Worm (Caenorhabditis elegans) whole organism, L1 larva: ENCODE measurements around the gene nhr-57.

Experiments
- aly-2 ChIP-seq: fragments of 150-350 bp; optimal IDR thresholded peaks from 2 replicates; lab custom pipeline; 2014; ENCODE audit warnings: missing biosample characterization, missing genetic modification characterization
- ama-1 ChIP-seq: fragments of 150-350 bp; optimal IDR thresholded peaks from 2 replicates; lab custom pipeline; 2014
- ceh-82 ChIP-seq, 3 experiments: fragments of 150-350 bp in 1 of 3; sonication (generic microtip) in 2 of 3; optimal IDR thresholded peaks; 2 replicates each; lab custom pipeline; 2014 to 2017; ENCODE audit warnings: missing biosample characterization in 3 of 3, missing genetic modification characterization in 3 of 3
- ces-1 ChIP-seq: fragments of 150-350 bp; optimal IDR thresholded peaks from 2 replicates; lab custom pipeline; 2014; ENCODE audit warnings: missing biosample characterization, missing genetic modification reagents, missing genetic modification characterization
- dpl-1 ChIP-seq, 3 experiments: fragments of 150-350 bp in 2 of 3; sonication (generic microtip) in 1 of 3; optimal IDR thresholded peaks; 2 replicates each; lab custom pipeline; 2014 to 2017; ENCODE audit warnings: missing biosample characterization in 3 of 3, missing genetic modification characterization in 3 of 3, missing genetic modification reagents in 3 of 3
- efl-3 ChIP-seq: fragments of 200-800 bp; sonication (Bioruptor generic); optimal IDR thresholded peaks from 2 replicates; lab custom pipeline; 2018; ENCODE audit warnings: mild to moderate bottlenecking, missing genetic modification characterization, missing compliant biosample characterization
- egl-13 ChIP-seq: sonication (generic microtip); optimal IDR thresholded peaks from 2 replicates; lab custom pipeline; 2016; ENCODE audit warnings: missing genotype, missing genetic modification reagents, missing genetic modification characterization, missing compliant biosample characterization
- elt-2 ChIP-seq: sonication (generic microtip); optimal IDR thresholded peaks from 2 replicates; lab custom pipeline; 2016; ENCODE audit warnings: missing genetic modification characterization, mild to moderate bottlenecking, inconsistent platforms, missing compliant biosample characterization, missing genetic modification reagents
- ets-5 ChIP-seq: fragments of 200-800 bp; sonication (Bioruptor generic); IDR thresholded peaks from 2 replicates; pipeline ENCODE4 v1.3.6; 2022; ENCODE audit warnings: missing genetic modification characterization, missing compliant biosample characterization
- fkh-8 ChIP-seq: sonication (generic microtip); optimal IDR thresholded peaks from 2 replicates; lab custom pipeline; 2016; ENCODE audit warnings: mild to moderate bottlenecking, missing genetic modification characterization, missing compliant biosample characterization
- fos-1 ChIP-seq: fragments of 150-350 bp; optimal IDR thresholded peaks from 2 replicates; lab custom pipeline; 2014; ENCODE audit warnings: missing biosample characterization, missing genetic modification characterization
- hlh-4 ChIP-seq: sonication (generic microtip); optimal IDR thresholded peaks from 2 replicates; lab custom pipeline; 2016; ENCODE audit warnings: mild to moderate bottlenecking, missing genetic modification characterization, missing compliant biosample characterization
- hpl-2 ChIP-seq: fragments of 150-350 bp; optimal IDR thresholded peaks from 2 replicates; lab custom pipeline; 2014; ENCODE audit warnings: missing biosample characterization, missing genetic modification reagents, missing genetic modification characterization
- irx-1 ChIP-seq: sonication (generic microtip); optimal IDR thresholded peaks from 2 replicates; lab custom pipeline; 2016; ENCODE audit warnings: missing genetic modification characterization, missing compliant biosample characterization
- isw-1 ChIP-seq: fragments of 200-800 bp; sonication (Bioruptor generic); IDR thresholded peaks from 2 replicates; pipeline ENCODE4 v1.3.6; 2022; ENCODE audit warnings: missing genetic modification characterization, missing compliant biosample characterization
- lin-13 ChIP-seq: fragments of 150-350 bp; optimal IDR thresholded peaks from 2 replicates; lab custom pipeline; 2014; ENCODE audit warnings: missing biosample characterization, missing genetic modification reagents, missing genetic modification characterization
- lin-35 ChIP-seq, 2 experiments: fragments of 150-350 bp; optimal IDR thresholded peaks; 2 replicates each; lab custom pipeline; 2014; ENCODE audit warnings: missing biosample characterization in 2 of 2, missing genetic modification characterization in 2 of 2, missing genetic modification reagents in 2 of 2
- lin-39 ChIP-seq: fragments of 150-350 bp; optimal IDR thresholded peaks from 2 replicates; lab custom pipeline; 2014; ENCODE audit warnings: missing biosample characterization, missing genetic modification reagents, missing genetic modification characterization
- mef-2 ChIP-seq: fragments of 150-350 bp; optimal IDR thresholded peaks from 2 replicates; lab custom pipeline; 2014; ENCODE audit warnings: missing biosample characterization, missing genetic modification characterization
- nhr-11 ChIP-seq: fragments of 150-350 bp; optimal IDR thresholded peaks from 2 replicates; lab custom pipeline; 2014; ENCODE audit warnings: missing biosample characterization, missing genetic modification characterization
- nhr-12 ChIP-seq: sonication (generic microtip); optimal IDR thresholded peaks from 2 replicates; lab custom pipeline; 2017; ENCODE audit warnings: missing biosample characterization, missing genetic modification characterization
- nhr-19 ChIP-seq: fragments of 200-800 bp; sonication (Bioruptor generic); conservative IDR thresholded peaks from 2 replicates; pipeline ENCODE4 v1.3.6; 2022; ENCODE audit warnings: missing genetic modification characterization, missing compliant biosample characterization
- nhr-20 ChIP-seq: sonication (generic microtip); optimal IDR thresholded peaks from 2 replicates; lab custom pipeline; 2016; ENCODE audit warnings: mild to moderate bottlenecking, missing genetic modification characterization, missing compliant biosample characterization
- nhr-28 ChIP-seq: fragments of 150-350 bp; optimal IDR thresholded peaks from 2 replicates; lab custom pipeline; 2014; ENCODE audit warnings: missing biosample characterization, missing genetic modification characterization
- nhr-47 ChIP-seq: sonication (generic microtip); optimal IDR thresholded peaks from 2 replicates; lab custom pipeline; 2016; ENCODE audit warnings: mild to moderate bottlenecking, missing genetic modification characterization, moderate library complexity, missing compliant biosample characterization
- nhr-76 ChIP-seq: sonication (generic microtip); optimal IDR thresholded peaks from 2 replicates; lab custom pipeline; 2017; ENCODE audit warnings: missing biosample characterization, missing genetic modification characterization
- nhr-77 ChIP-seq: fragments of 150-350 bp; optimal IDR thresholded peaks from 2 replicates; lab custom pipeline; 2014; ENCODE audit warnings: missing biosample characterization, missing genetic modification characterization
- nhr-85 ChIP-seq: sonication (generic microtip); peaks from one replicate; lab custom pipeline; 2016; ENCODE audit warnings: missing genetic modification characterization, inconsistent platforms, missing compliant biosample characterization
- nhr-90 ChIP-seq: sonication (generic microtip); optimal IDR thresholded peaks from 2 replicates; lab custom pipeline; 2016; ENCODE audit warnings: mild to moderate bottlenecking, missing genetic modification characterization, missing compliant biosample characterization; ENCODE audit not compliant: poor library complexity
- pag-3 ChIP-seq: sonication (generic microtip); optimal IDR thresholded peaks from 2 replicates; lab custom pipeline; 2017; ENCODE audit warnings: missing genetic modification characterization, mild to moderate bottlenecking, missing compliant biosample characterization, antibody characterized with exemption, borderline replicate concordance; ENCODE audit not compliant: insufficient read depth
- pqm-1 ChIP-seq: sonication (generic microtip); optimal IDR thresholded peaks from 3 replicates; lab custom pipeline; 2017; ENCODE audit warnings: missing biosample characterization, missing genetic modification characterization
- skn-1 ChIP-seq: fragments of 150-350 bp; optimal IDR thresholded peaks from 2 replicates; lab custom pipeline; 2014; ENCODE audit warnings: missing biosample characterization, missing genetic modification characterization
- snu-23 ChIP-seq: sonication (generic microtip); optimal IDR thresholded peaks from 2 replicates; lab custom pipeline; 2016; ENCODE audit warnings: missing genetic modification characterization, missing compliant biosample characterization
- sup-37 ChIP-seq: fragments of 200-800 bp; sonication (Bioruptor generic); optimal IDR thresholded peaks from 2 replicates; lab custom pipeline; 2018; ENCODE audit warnings: mild to moderate bottlenecking, missing genetic modification characterization, missing compliant biosample characterization
- swsn-7 ChIP-seq: sonication (generic microtip); optimal IDR thresholded peaks from 2 replicates; lab custom pipeline; 2016; ENCODE audit warnings: missing genetic modification characterization, missing compliant biosample characterization
- tbx-2 ChIP-seq: sonication (generic microtip); optimal IDR thresholded peaks from 2 replicates; lab custom pipeline; 2016; ENCODE audit warnings: missing genetic modification characterization, missing compliant biosample characterization
- tlp-1 ChIP-seq: fragments of 150-350 bp; optimal IDR thresholded peaks from 2 replicates; lab custom pipeline; 2014; ENCODE audit warnings: missing biosample characterization, missing genetic modification characterization
- unc-30 ChIP-seq: sonication (generic microtip); optimal IDR thresholded peaks from 2 replicates; lab custom pipeline; 2017; ENCODE audit warnings: missing biosample characterization, missing genetic modification characterization
- unc-62 ChIP-seq: fragments of 150-350 bp; optimal IDR thresholded peaks from 2 replicates; lab custom pipeline; 2014; ENCODE audit warnings: missing biosample characterization, missing genetic modification reagents, missing genetic modification characterization
- unc-98 ChIP-seq: fragments of 200-800 bp; sonication (Bioruptor generic); IDR thresholded peaks from 2 replicates; pipeline ENCODE4 v1.3.6; 2022; ENCODE audit warnings: missing genetic modification characterization, missing compliant biosample characterization
- xbp-1 ChIP-seq: sonication (generic microtip); optimal IDR thresholded peaks from 2 replicates; lab custom pipeline; 2016; ENCODE audit warnings: missing genetic modification characterization, missing compliant biosample characterization
- ztf-11 ChIP-seq, 2 experiments: sonication (generic microtip); optimal IDR thresholded peaks; 2 replicates each; lab custom pipeline; 2016 to 2017; ENCODE audit warnings: missing genetic modification characterization in 2 of 2, missing biosample characterization in 1 of 2, missing compliant biosample characterization in 1 of 2
- ztf-4 ChIP-seq: fragments of 150-350 bp; optimal IDR thresholded peaks from 2 replicates; lab custom pipeline; 2014; ENCODE audit warnings: missing biosample characterization, missing genetic modification characterization

Gene nhr-57

DNA sequence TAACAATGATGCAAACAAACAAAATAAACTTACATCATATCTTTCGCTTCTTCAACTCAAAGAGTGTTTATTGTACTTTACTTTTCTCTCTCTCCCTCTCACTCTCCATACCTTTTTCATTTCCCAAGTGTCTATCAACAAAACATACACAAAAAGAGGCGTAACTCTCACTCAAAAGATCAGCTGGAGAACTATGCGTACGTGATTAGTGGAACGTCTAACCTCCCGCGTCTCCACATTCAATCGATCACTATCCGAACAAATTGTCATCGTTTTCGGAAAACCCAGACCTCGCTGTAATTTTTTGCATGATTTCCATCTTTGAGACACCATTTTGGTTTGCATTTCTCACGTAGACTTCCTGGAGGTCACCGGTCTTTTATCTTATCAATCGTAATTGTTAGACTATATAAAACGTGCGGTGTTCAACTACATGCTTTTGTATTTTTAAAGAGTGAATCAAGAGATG lies at the start of gene nhr-57 (continued):
- TF ChIP-seq nhr-90 (tag; lab: Kevin White, UChicago) (peak; percentile 79), skn-1 (tag; lab: Kevin White, UChicago) (peak; percentile 92), swsn-7 (tag; lab: Kevin White, UChicago) (peak; percentile 51), lin-35 (GFP tag; optimal IDR thresholded peaks at IDR 0.05; lab: Kevin White, UChicago) (peak; percentile 29 to 66), nhr-85 (tag; lab: Kevin White, UChicago) (peak; percentile 95), elt-2 (tag; lab: Kevin White, UChicago) (peak; percentile 43), dpl-1 (GFP tag; optimal IDR thresholded peaks at IDR 0.05; lab: Kevin White, UChicago) (peak in 2 of 3 experiments; percentile 16 to 44), unc-98 (GFP tag; lab: Robert Waterston, UW) (no peak), tlp-1 (tag; lab: Kevin White, UChicago) (no peak), nhr-28 (no peak), efl-3 (GFP tag; lab: Kevin White, UChicago) (no peak), lin-13 (peak; percentile 9), mef-2 (no peak), egl-13 (tag; lab: Kevin White, UChicago) (no peak), nhr-19 (peak; percentile 79), nhr-77 (tag; lab: Kevin White, UChicago) (peak; percentile 83)
- TF ChIP-seq, all 84 proteins: peak for 38

DNA sequence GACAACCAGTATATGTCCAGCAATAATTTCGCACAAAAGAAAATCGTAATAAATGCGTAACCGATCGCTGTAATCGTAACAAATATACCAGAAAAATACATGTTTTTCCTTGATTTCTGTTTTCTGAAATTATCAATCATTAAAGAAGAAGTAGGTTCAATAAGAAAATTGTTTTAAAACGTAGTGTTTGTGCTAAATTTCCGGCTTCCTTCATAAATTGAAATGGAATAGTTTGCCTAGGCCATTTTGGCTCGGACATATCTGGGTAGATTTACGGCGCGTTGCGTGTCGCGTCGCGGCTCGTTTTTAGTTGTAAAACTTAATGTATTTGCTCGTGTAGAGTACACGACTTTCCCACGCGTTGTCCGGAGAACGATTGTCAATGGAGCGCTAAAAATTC lies 48.7 kb upstream of the nhr-57 start, which contains the start of gene F38H12.5:
Gene F38H12.5, minus strand, starts transcription at position 101 of the 400 bp plus-strand sequence.
- TF ChIP-seq pqm-1 (tag; lab: Kevin White, UChicago) (no peak), ets-5 (GFP tag; lab: Robert Waterston, UW) (no peak), nhr-47 (tag; lab: Kevin White, UChicago) (no peak), xbp-1 (tag; lab: Kevin White, UChicago) (no peak), ztf-11 (tag; optimal IDR thresholded peaks at IDR 0.05; lab: Kevin White, UChicago) (no peak), fos-1 (tag; lab: Kevin White, UChicago) (no peak), irx-1 (tag; lab: Kevin White, UChicago) (no peak), tbx-2 (tag; lab: Kevin White, UChicago) (no peak), ces-1 (no peak), nhr-20 (no peak), hlh-4 (no peak), unc-62 (no peak), snu-23 (no peak)
- TF ChIP-seq, all 84 proteins: peak for 0

DNA sequence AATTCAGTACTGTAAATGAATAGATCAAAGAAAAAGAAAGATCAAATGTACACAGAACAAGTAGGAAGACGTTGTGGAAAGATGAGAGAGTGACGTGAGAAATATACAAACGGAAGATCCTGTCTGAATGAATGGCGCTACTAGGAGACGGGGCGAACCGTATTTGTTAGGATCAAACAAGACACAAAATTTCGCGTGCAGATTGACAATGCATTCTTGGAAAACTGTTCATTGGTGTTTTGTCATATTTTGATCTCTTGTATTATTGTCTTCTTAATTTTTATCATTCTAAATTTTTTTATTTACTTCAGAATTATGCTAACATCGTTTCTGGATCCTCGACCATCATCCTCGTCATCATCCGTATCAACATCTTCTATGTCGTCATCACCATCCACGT lies 36.9 kb upstream of the nhr-57 start, which contains the start of gene nhr-181:
Gene nhr-181, plus strand, starts transcription at position 301 of the 400 bp plus-strand sequence.
- no peak for TF ChIP-seq nhr-11 (tag; lab: Kevin White, UChicago)
- no peak for TF ChIP-seq nhr-90 (tag; lab: Kevin White, UChicago)
- no peak for TF ChIP-seq nhr-28

DNA sequence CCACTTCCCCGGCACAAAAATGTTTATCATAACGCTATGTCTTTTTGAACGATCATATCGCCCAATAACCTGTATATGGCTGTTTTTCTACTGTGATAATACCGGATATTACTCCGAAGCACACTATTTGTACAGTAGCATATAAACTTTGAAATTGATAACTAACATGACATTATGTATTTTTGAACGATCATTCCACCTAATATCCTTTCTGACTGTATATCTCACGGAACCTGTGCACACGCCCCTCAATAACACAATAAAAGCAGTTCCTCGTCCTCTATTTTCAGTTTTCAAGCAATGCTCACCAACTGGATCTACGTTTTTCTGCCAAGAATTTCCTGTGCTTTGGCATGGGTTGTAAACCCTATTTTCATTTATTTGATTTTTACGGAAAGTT lies 30.1 kb upstream of the nhr-57 start, which contains the start of gene srj-40:
Gene srj-40, plus strand, starts transcription at position 301 of the 400 bp plus-strand sequence.
- TF ChIP-seq nhr-47 (tag; lab: Kevin White, UChicago) (no peak), tlp-1 (tag; lab: Kevin White, UChicago) (no peak), fkh-8 (no peak), pag-3 (tag; lab: Kevin White, UChicago) (no peak), unc-30 (tag; lab: Kevin White, UChicago) (no peak), aly-2 (tag; lab: Kevin White, UChicago) (no peak), dpl-1 (GFP tag; optimal IDR thresholded peaks at IDR 0.05; lab: Kevin White, UChicago) (no peak), ama-1 (lab: Kevin White, UChicago) (no peak), ces-1 (no peak), lin-39 (tag; lab: Kevin White, UChicago) (no peak), ztf-4 (tag; lab: Kevin White, UChicago) (no peak), sup-37 (GFP tag; lab: Kevin White, UChicago) (no peak), ceh-82 (tag; optimal IDR thresholded peaks at IDR 0.05; lab: Kevin White, UChicago) (no peak), nhr-12 (no peak), hpl-2 (no peak), isw-1 (GFP tag; lab: Robert Waterston, UW) (no peak), nhr-19 (no peak), nhr-76 (tag; lab: Kevin White, UChicago) (no peak)
